Worm (Caenorhabditis elegans): ENCODE data around the gene fem-2.

Gene fem-2

DNA sequence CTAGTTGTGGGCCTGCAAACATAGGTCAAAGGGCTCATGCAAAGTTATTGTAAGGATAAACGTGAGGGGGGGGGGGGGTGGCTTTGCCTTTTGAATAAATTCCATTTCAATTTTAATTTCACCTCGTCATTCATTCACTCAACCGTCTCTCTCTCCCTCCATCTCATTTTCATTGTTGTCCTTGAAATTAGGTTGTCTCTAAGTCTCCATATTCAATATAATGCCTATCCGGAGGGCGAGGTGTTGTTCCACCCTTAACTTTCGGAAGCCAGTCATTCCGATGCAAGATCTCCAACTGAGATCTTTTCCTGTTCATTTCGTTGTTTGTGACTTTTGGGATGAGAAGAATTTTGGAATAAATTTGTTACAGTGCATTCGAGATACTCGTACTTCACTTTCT is 22.8 kb upstream of the fem-2 start:
- TF ChIP-seq sem-4 (tag; optimal IDR thresholded peaks at IDR 0.05): peak; percentile 1
- TF ChIP-seq nhr-25 (tag; optimal IDR thresholded peaks at IDR 0.05): peak; percentile 52
- peak; percentile 24 for TF ChIP-seq blmp-1 (tag; optimal IDR thresholded peaks at IDR 0.05; ENCODE audit: insufficient read depth)
- no peak for TF ChIP-seq unc-39 (tag; optimal IDR thresholded peaks at IDR 0.05)

DNA sequence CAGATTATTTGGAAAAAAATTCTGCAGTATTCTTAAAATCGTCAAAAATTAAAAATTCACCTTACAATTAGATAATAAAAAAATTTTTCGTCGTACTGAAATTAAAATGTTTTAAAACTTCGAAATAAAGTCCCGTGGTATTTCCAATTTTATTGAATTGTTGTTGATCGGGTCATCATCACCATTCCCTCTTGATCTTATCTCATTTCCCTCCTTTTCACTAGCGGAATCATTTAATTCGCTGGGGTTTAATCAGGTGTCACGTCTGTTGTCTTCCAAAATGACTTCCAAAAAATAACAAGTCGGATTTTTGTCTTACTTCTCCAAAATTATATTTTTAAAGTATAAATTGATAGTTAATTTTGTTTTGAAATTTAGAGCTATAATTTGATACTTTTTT is 22.2 kb upstream of the fem-2 start:
- TF ChIP-seq mdl-1 (tag; optimal IDR thresholded peaks at IDR 0.05) (no peak), ZK546.5 (tag; optimal IDR thresholded peaks at IDR 0.05) (no peak), ztf-1 (GFP tag; conservative IDR thresholded peaks at IDR 0.05) (no peak), nhr-25 (tag; optimal IDR thresholded peaks at IDR 0.05) (peak; percentile 33)

DNA sequence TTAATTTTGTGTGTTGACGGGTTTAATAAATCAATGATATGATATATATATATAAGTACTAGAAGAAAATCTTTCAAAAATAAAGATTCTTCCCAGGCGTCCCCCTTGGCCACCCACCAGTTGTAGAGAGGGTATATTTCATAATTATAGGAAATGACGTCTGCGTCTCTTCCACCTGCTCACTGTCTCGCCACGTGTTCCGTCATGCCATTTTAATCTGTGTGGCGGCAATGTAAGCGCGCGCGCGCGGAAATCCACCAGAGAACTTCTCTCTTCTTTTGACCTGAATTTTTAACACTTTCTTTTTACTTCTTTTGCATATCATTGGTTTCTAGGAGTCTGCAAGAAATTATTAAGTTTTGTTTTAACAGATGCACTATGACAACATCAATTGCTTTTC is 19.9 kb upstream of the fem-2 start:
- TF ChIP-seq mdl-1 (tag; optimal IDR thresholded peaks at IDR 0.05): no peak
- TF ChIP-seq nhr-129 (tag; optimal IDR thresholded peaks at IDR 0.05): no peak
- no peak for TF ChIP-seq R02D3.7 (tag; optimal IDR thresholded peaks at IDR 0.05)
- TF ChIP-seq ztf-4 (tag; optimal IDR thresholded peaks at IDR 0.05): no peak
- no peak for TF ChIP-seq ztf-1 (GFP tag; conservative IDR thresholded peaks at IDR 0.05)
- peak; percentile 26 for TF ChIP-seq nhr-25 (tag; optimal IDR thresholded peaks at IDR 0.05)
- TF ChIP-seq blmp-1 (tag; optimal IDR thresholded peaks at IDR 0.05; ENCODE audit: insufficient read depth): no peak
- TF ChIP-seq zag-1 (tag; optimal IDR thresholded peaks at IDR 0.05): no peak

DNA sequence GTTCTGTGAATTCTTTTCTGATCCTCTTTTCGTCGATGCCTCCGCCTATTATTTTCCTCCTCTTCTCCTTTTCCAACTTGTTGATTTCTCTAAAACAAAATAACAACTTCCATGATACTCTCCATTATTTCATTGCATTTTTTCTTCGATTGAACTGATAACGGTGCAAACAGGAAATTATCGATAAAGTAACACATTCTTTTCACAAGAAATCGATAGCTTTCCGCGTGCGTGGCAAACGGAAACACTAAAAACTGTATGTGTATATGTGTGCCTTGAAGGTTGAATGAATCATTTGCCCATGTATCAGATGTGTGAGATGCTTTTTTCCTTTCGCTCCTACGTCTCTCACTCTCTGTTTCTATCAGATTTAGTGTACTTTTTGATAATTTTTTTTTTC is 17.2 kb upstream of the fem-2 start:
- TF ChIP-seq fos-1 (tag; optimal IDR thresholded peaks at IDR 0.05) (peak; percentile 97), nhr-129 (tag; optimal IDR thresholded peaks at IDR 0.05) (no peak), nhr-25 (tag; optimal IDR thresholded peaks at IDR 0.05) (no peak), gmeb-1 (tag; optimal IDR thresholded peaks at IDR 0.05) (no peak), crh-2 (tag; optimal IDR thresholded peaks at IDR 0.05) (peak; percentile 81), sma-9 (GFP tag; optimal IDR thresholded peaks at IDR 0.05) (peak; percentile 8), sma-9 (tag; optimal IDR thresholded peaks at IDR 0.05) (no peak), alr-1 (tag; optimal IDR thresholded peaks at IDR 0.05) (no peak), ceh-16 (tag; optimal IDR thresholded peaks at IDR 0.05) (peak; percentile 8), dmd-4 (tag; optimal IDR thresholded peaks at IDR 0.05) (no peak), lin-11 (tag; optimal IDR thresholded peaks at IDR 0.05) (no peak), mab-5 (tag; optimal IDR thresholded peaks at IDR 0.05) (no peak)

DNA sequence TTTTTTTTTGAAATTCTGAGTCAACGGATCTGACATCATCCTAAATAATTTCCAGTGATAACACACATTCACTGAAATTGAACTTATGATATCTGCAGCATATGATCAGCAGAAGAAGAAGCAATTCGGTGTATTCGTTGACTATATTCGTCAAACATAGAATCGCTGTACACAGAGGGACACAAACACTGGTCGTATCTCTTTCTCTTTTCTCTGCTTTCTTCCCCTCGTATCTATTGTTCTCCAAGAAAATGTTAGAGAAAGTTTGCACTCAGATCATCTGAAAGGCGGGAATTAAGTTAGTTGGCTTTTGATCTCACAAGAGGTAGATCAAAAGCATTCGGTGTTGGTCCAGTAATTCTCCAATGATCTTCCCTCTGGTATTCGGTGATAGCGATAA is 16.1 kb upstream of the fem-2 start:
- TF ChIP-seq nhr-25 (tag; optimal IDR thresholded peaks at IDR 0.05): peak; percentile 33
- peak; percentile 65 for TF ChIP-seq sma-3 (GFP tag; optimal IDR thresholded peaks at IDR 0.05)
- TF ChIP-seq aly-2 (tag; optimal IDR thresholded peaks at IDR 0.05): no peak
- peak; percentile 24 for TF ChIP-seq blmp-1 (tag; optimal IDR thresholded peaks at IDR 0.05; ENCODE audit: insufficient read depth)

DNA sequence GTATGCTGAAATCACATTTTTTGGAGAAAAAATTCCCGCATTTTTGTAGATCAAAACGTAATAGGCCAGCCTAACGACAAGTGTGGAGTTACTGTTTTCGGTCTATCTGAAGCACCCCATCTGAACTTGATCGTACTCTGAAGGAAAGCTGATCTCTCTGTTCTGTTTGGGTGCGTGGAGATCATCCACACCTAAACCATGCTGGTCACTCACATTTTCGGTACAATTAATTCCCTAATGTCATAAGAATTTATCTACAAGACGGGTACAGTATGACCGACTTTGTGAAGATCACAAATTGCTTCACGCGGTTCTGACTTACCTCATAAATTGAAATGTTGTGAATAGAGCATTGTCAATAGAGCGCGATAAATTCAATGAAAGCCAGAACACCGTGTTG is 15.5 kb upstream of the fem-2 start:
- TF ChIP-seq zag-1 (tag; optimal IDR thresholded peaks at IDR 0.05) (no peak), unc-62 (GFP tag; optimal IDR thresholded peaks at IDR 0.05) (no peak), fos-1 (tag; optimal IDR thresholded peaks at IDR 0.05) (no peak), mdl-1 (tag; optimal IDR thresholded peaks at IDR 0.05) (no peak), peb-1 (tag; optimal IDR thresholded peaks at IDR 0.05) (no peak)

DNA sequence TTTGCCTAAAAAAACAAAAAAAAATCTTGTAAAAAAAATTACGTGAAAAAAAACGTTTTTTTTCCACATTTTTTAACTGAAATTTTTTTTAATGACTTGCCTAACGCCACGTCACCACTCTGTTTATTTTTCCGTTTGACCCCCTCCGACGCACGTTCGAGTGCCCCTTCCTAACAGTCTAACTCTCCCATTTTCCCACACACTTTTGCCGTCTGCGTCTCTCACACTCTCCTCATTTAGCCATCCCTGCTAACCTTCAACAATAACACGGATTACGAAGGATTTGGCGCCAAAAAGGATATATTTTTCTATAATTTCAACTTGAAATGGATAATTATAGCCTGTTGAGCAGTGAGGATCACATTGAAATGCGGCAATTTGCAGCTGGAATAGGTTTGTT is 12.8 kb upstream of the fem-2 start:
- TF ChIP-seq F13H6.1 (tag; optimal IDR thresholded peaks at IDR 0.05): peak; percentile 1
- peak in 1 of 2 experiments; percentile 7 for TF ChIP-seq lsy-2 (tag; optimal IDR thresholded peaks at IDR 0.05)
- no peak for TF ChIP-seq nhr-23 (tag; optimal IDR thresholded peaks at IDR 0.05)
- TF ChIP-seq crh-2 (tag; optimal IDR thresholded peaks at IDR 0.05): peak; percentile 79
- peak; percentile 33 for TF ChIP-seq fos-1 (tag; optimal IDR thresholded peaks at IDR 0.05)
- TF ChIP-seq blmp-1 (tag; optimal IDR thresholded peaks at IDR 0.05; ENCODE audit: insufficient read depth): no peak
- TF ChIP-seq nhr-25 (tag; optimal IDR thresholded peaks at IDR 0.05): peak; percentile 15
- TF ChIP-seq C34F6.9 (tag; optimal IDR thresholded peaks at IDR 0.05): peak; percentile 61
- no peak for TF ChIP-seq nhr-129 (tag; optimal IDR thresholded peaks at IDR 0.05)
- no peak for TF ChIP-seq unc-39 (tag; optimal IDR thresholded peaks at IDR 0.05)
